Worm (Caenorhabditis elegans) whole organism, late embryonic: ENCODE measurements around the gene T28D6.5.

Experiments
- ama-1 ChIP-seq: fragments of 150-350 bp; optimal IDR thresholded peaks from 2 replicates; lab custom pipeline; 2014
- ceh-6 ChIP-seq: fragments of 200-800 bp; sonication (Bioruptor generic); optimal IDR thresholded peaks from 2 replicates; lab custom pipeline; 2018; ENCODE audit warnings: mild to moderate bottlenecking, missing genetic modification characterization, missing compliant biosample characterization
- dve-1 ChIP-seq: sonication (generic microtip); optimal IDR thresholded peaks from 2 replicates; lab custom pipeline; 2017; ENCODE audit warnings: antibody characterized with exemption, mild to moderate bottlenecking, missing genetic modification characterization, missing compliant biosample characterization
- npax-4 ChIP-seq: sonication (generic microtip); optimal IDR thresholded peaks from 2 replicates; lab custom pipeline; 2016; ENCODE audit warnings: missing genetic modification characterization, missing compliant biosample characterization
- pha-2 ChIP-seq: sonication (generic microtip); optimal IDR thresholded peaks from 2 replicates; lab custom pipeline; 2017; ENCODE audit warnings: mild to moderate bottlenecking, missing genetic modification characterization, missing compliant biosample characterization
- sox-4 ChIP-seq: sonication (generic microtip); optimal IDR thresholded peaks from 2 replicates; lab custom pipeline; 2017; ENCODE audit warnings: mild to moderate bottlenecking, missing genetic modification characterization, inconsistent platforms, missing compliant biosample characterization
- unc-55 ChIP-seq: sonication (generic microtip); optimal IDR thresholded peaks from 2 replicates; lab custom pipeline; 2017; ENCODE audit warnings: missing biosample characterization, missing genetic modification reagents, missing genetic modification characterization

DNA sequence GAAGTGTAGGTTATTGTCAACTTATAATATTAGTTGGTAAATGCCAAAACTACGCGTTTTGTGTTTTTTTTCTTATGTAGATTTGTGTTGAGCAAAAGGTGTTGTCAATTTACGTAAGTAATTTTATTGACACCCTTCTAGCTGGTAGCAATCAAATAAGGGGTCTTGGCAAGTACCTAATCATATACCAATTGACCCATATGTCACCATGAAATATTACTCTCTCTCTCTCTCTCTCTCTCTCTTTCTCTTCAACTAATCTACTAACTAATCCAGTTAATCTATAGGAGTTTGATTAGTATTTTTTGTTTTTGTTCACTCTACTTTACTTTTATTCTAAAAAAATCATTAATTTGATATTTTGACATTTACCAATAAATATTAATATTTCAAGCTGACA, 25.9 kb downstream of the T28D6.5 start:
- TF ChIP-seq npax-4 (tag; lab: Kevin White, UChicago): no peak
- TF ChIP-seq dve-1 (tag; lab: Kevin White, UChicago): no peak
- TF ChIP-seq ceh-6 (GFP tag; lab: Kevin White, UChicago): no peak
- no peak for TF ChIP-seq pha-2 (tag; lab: Kevin White, UChicago)
- no peak for TF ChIP-seq sox-4 (tag; lab: Kevin White, UChicago)
- no peak for TF ChIP-seq unc-55 (GFP tag; lab: Kevin White, UChicago)
- TF ChIP-seq ama-1 (lab: Kevin White, UChicago): no peak
